Worm (Caenorhabditis elegans) whole organism, L4 larva: ENCODE measurements around the gene ZK721.4.

ENCODE experiments used
- F37D6.2 ChIP-seq: sonication (generic microtip); optimal IDR thresholded peaks from 2 replicates; lab custom pipeline; 2016; ENCODE audit warnings: mild to moderate bottlenecking, missing genetic modification characterization, missing compliant biosample characterization
- F44E2.7 ChIP-seq: fragments of 200-800 bp; sonication (Bioruptor generic); IDR thresholded peaks from 2 replicates; pipeline ENCODE4 v2.1.2; 2022; ENCODE audit warnings: missing genetic modification characterization, missing compliant biosample characterization
- F49E8.2 ChIP-seq: sonication (generic microtip); optimal IDR thresholded peaks from 2 replicates; lab custom pipeline; 2016; ENCODE audit warnings: missing compliant biosample characterization, mild to moderate bottlenecking, missing genetic modification characterization, borderline replicate concordance
- R02D3.7 ChIP-seq: fragments of 150-350 bp; sonication (generic microtip); optimal IDR thresholded peaks from 3 replicates; lab custom pipeline; 2014; ENCODE audit warnings: missing biosample characterization, missing genetic modification characterization
- T20F7.1 ChIP-seq: fragments of 200-800 bp; sonication (Bioruptor generic); optimal IDR thresholded peaks from 2 replicates; lab custom pipeline; 2018; ENCODE audit warnings: mild to moderate bottlenecking, missing genetic modification characterization, missing compliant biosample characterization
- T26A8.4 ChIP-seq: fragments of 200-800 bp; sonication (Bioruptor generic); IDR thresholded peaks from 2 replicates; pipeline ENCODE4 v1.3.6; 2022; ENCODE audit warnings: missing genetic modification characterization, missing compliant biosample characterization
- aha-1 ChIP-seq: fragments of 150-350 bp; peaks from one replicate; lab custom pipeline; 2014; ENCODE audit warnings: missing biosample characterization, missing genetic modification characterization
- ama-1 ChIP-seq: fragments of 150-350 bp; optimal IDR thresholded peaks from 2 replicates; lab custom pipeline; 2014; ENCODE audit warnings: inconsistent platforms, mixed read lengths
- ceh-20 ChIP-seq: fragments of 200-800 bp; sonication (Bioruptor generic); IDR thresholded peaks from 2 replicates; pipeline ENCODE4 v1.3.6; 2022; ENCODE audit warnings: missing genetic modification reagents, missing genetic modification characterization, missing compliant biosample characterization
- ceh-28 ChIP-seq: fragments of 150-350 bp; optimal IDR thresholded peaks from 2 replicates; lab custom pipeline; 2014; ENCODE audit warnings: missing biosample characterization, missing genetic modification reagents, missing genetic modification characterization
- ceh-32 ChIP-seq: sonication (generic microtip); optimal IDR thresholded peaks from 2 replicates; lab custom pipeline; 2016; ENCODE audit warnings: mild to moderate bottlenecking, missing genetic modification characterization, missing compliant biosample characterization; ENCODE audit not compliant: poor library complexity
- ceh-82 ChIP-seq: sonication (generic microtip); optimal IDR thresholded peaks from 2 replicates; lab custom pipeline; 2017; ENCODE audit warnings: missing biosample characterization, missing genetic modification characterization
- cey-2 ChIP-seq: sonication (generic microtip); optimal IDR thresholded peaks from 3 replicates; lab custom pipeline; 2017; ENCODE audit warnings: missing genetic modification characterization, mild to moderate bottlenecking, missing compliant biosample characterization, antibody characterized with exemption, borderline replicate concordance; ENCODE audit not compliant: insufficient read depth
- daf-16 ChIP-seq, 3 experiments: sonication (generic microtip); optimal IDR thresholded peaks; 2 replicates each; lab custom pipeline; 2016 to 2017; ENCODE audit warnings: missing genetic modification characterization in 3 of 3, missing genetic modification reagents in 3 of 3, mild to moderate bottlenecking in 2 of 3, missing compliant biosample characterization in 2 of 3, missing biosample characterization in 1 of 3, moderate library complexity in 1 of 3
- dmd-6 ChIP-seq: fragments of 200-800 bp; sonication (Bioruptor generic); IDR thresholded peaks from 2 replicates; pipeline ENCODE4 v1.3.6; 2022; ENCODE audit warnings: missing genetic modification reagents, missing genetic modification characterization, missing compliant biosample characterization
- dmd-9 ChIP-seq: fragments of 200-800 bp; sonication (Bioruptor generic); IDR thresholded peaks from 2 replicates; pipeline ENCODE4 v1.3.6; 2022; ENCODE audit warnings: missing genetic modification reagents, missing genetic modification characterization, missing compliant biosample characterization
- dpl-1 ChIP-seq: fragments of 150-350 bp; optimal IDR thresholded peaks from 2 replicates; lab custom pipeline; 2014; ENCODE audit warnings: missing biosample characterization, missing genetic modification reagents, missing genetic modification characterization
- dve-1 ChIP-seq: sonication (generic microtip); optimal IDR thresholded peaks from 2 replicates; lab custom pipeline; 2017; ENCODE audit warnings: antibody characterized with exemption, mild to moderate bottlenecking, missing genetic modification characterization, missing compliant biosample characterization; ENCODE audit not compliant: insufficient read depth
- egl-27 ChIP-seq: sonication (generic microtip); optimal IDR thresholded peaks from 3 replicates; lab custom pipeline; 2017; ENCODE audit warnings: missing biosample characterization, missing genetic modification reagents, missing genetic modification characterization
- fkh-10 ChIP-seq: fragments of 150-350 bp; optimal IDR thresholded peaks from 2 replicates; lab custom pipeline; 2014; ENCODE audit warnings: missing biosample characterization, missing genetic modification reagents, missing genetic modification characterization
- hif-1 ChIP-seq, 2 experiments: sonication (generic microtip); optimal IDR thresholded peaks; 2 replicates each; lab custom pipeline; 2016 to 2017; ENCODE audit warnings: missing compliant biosample characterization in 2 of 2, missing genetic modification characterization in 2 of 2, missing genetic modification reagents in 2 of 2, missing genotype in 2 of 2, mild to moderate bottlenecking in 1 of 2
- hlh-11 ChIP-seq: fragments of 200-800 bp; sonication (Bioruptor generic); optimal IDR thresholded peaks from 2 replicates; lab custom pipeline; 2018; ENCODE audit warnings: mild to moderate bottlenecking, missing genetic modification characterization, missing compliant biosample characterization
- hlh-30 ChIP-seq: sonication (generic microtip); optimal IDR thresholded peaks from 2 replicates; lab custom pipeline; 2017; ENCODE audit warnings: antibody characterized with exemption, mild to moderate bottlenecking, missing genetic modification characterization, missing compliant biosample characterization; ENCODE audit not compliant: insufficient read depth
- jun-1 ChIP-seq: fragments of 150-350 bp; optimal IDR thresholded peaks from 2 replicates; lab custom pipeline; 2014; ENCODE audit warnings: missing biosample characterization, missing genetic modification reagents, missing genetic modification characterization
- lim-7 ChIP-seq: fragments of 200-800 bp; sonication (Bioruptor generic); IDR thresholded peaks from 2 replicates; pipeline ENCODE4 v1.3.6; 2022; ENCODE audit warnings: missing genetic modification characterization, missing compliant biosample characterization
- lin-15B ChIP-seq: fragments of 150-350 bp; sonication (generic microtip); optimal IDR thresholded peaks from 3 replicates; lab custom pipeline; 2014; ENCODE audit warnings: missing biosample characterization, missing genetic modification characterization
- lin-38 ChIP-seq: fragments of 200-800 bp; sonication (Bioruptor generic); IDR thresholded peaks from 2 replicates; pipeline ENCODE4 v1.3.6; 2022; ENCODE audit warnings: missing genetic modification reagents, missing genetic modification characterization, missing compliant biosample characterization
- lsy-2 ChIP-seq, 2 experiments: fragments of 150-350 bp in 1 of 2; sonication (generic microtip) in 1 of 2; optimal IDR thresholded peaks; 2 replicates each; lab custom pipeline; 2014 to 2017; ENCODE audit warnings: missing biosample characterization in 2 of 2, missing genetic modification characterization in 2 of 2
- mxl-3 ChIP-seq: fragments of 200-800 bp; sonication (Bioruptor generic); optimal IDR thresholded peaks from 2 replicates; lab custom pipeline; 2018; ENCODE audit warnings: mild to moderate bottlenecking, missing genetic modification characterization, missing compliant biosample characterization
- nhr-102 ChIP-seq: sonication (generic microtip); optimal IDR thresholded peaks from 2 replicates; lab custom pipeline; 2016; ENCODE audit warnings: mild to moderate bottlenecking, missing genetic modification characterization, moderate library complexity, missing compliant biosample characterization
- nhr-111 ChIP-seq: fragments of 200-800 bp; sonication (Bioruptor generic); optimal IDR thresholded peaks from 2 replicates; lab custom pipeline; 2018; ENCODE audit warnings: mild to moderate bottlenecking, missing genetic modification characterization, missing compliant biosample characterization
- nhr-237 ChIP-seq: sonication (generic microtip); optimal IDR thresholded peaks from 2 replicates; lab custom pipeline; 2017; ENCODE audit warnings: missing biosample characterization, missing genetic modification characterization
- nhr-25 ChIP-seq: sonication (generic microtip); optimal IDR thresholded peaks from 2 replicates; lab custom pipeline; 2017; ENCODE audit warnings: missing genetic modification characterization, mild to moderate bottlenecking, missing compliant biosample characterization, antibody characterized with exemption, moderate library complexity, borderline replicate concordance; ENCODE audit not compliant: insufficient read depth
- nhr-28 ChIP-seq: fragments of 150-350 bp; optimal IDR thresholded peaks from 2 replicates; lab custom pipeline; 2014; ENCODE audit warnings: missing biosample characterization, missing genetic modification characterization
- nhr-41 ChIP-seq: fragments of 200-800 bp; sonication (Bioruptor generic); IDR thresholded peaks from 2 replicates; pipeline ENCODE4 v1.3.6; 2022; ENCODE audit warnings: missing genetic modification reagents, missing genetic modification characterization, missing compliant biosample characterization
- nhr-48 ChIP-seq: sonication (generic microtip); optimal IDR thresholded peaks from 2 replicates; lab custom pipeline; 2016; ENCODE audit warnings: mild to moderate bottlenecking, missing genetic modification characterization, missing compliant biosample characterization
- nhr-77 ChIP-seq: fragments of 150-350 bp; optimal IDR thresholded peaks from 2 replicates; lab custom pipeline; 2014; ENCODE audit warnings: missing biosample characterization, missing genetic modification characterization
- php-3 ChIP-seq: fragments of 200-800 bp; sonication (Bioruptor generic); IDR thresholded peaks from 2 replicates; pipeline ENCODE4 v1.3.6; 2022; ENCODE audit warnings: missing genetic modification reagents, missing genetic modification characterization, missing compliant biosample characterization
- pqm-1 ChIP-seq: sonication (generic microtip); optimal IDR thresholded peaks from 2 replicates; lab custom pipeline; 2017; ENCODE audit warnings: missing biosample characterization, missing genetic modification characterization
- rbr-2 ChIP-seq: sonication (generic microtip); optimal IDR thresholded peaks from 2 replicates; lab custom pipeline; 2016; ENCODE audit warnings: missing genotype, missing genetic modification characterization, missing compliant biosample characterization
- sdz-12 ChIP-seq: fragments of 200-800 bp; sonication (Bioruptor generic); optimal IDR thresholded peaks from 2 replicates; lab custom pipeline; 2018; ENCODE audit warnings: mild to moderate bottlenecking, missing genetic modification characterization, missing compliant biosample characterization
- set-16 ChIP-seq: fragments of 200-800 bp; sonication (Bioruptor generic); IDR thresholded peaks from 2 replicates; pipeline ENCODE4 v1.3.6; 2022; ENCODE audit warnings: missing genetic modification reagents, missing genetic modification characterization, missing compliant biosample characterization
- skn-1 ChIP-seq: fragments of 150-350 bp; optimal IDR thresholded peaks from 2 replicates; lab custom pipeline; 2014; ENCODE audit warnings: missing biosample characterization, missing genetic modification characterization
- spr-3 ChIP-seq: fragments of 200-800 bp; sonication (Bioruptor generic); optimal IDR thresholded peaks from 2 replicates; lab custom pipeline; 2018; ENCODE audit warnings: mild to moderate bottlenecking, missing genetic modification characterization, missing compliant biosample characterization
- tra-1 ChIP-seq: fragments of 200-800 bp; sonication (Bioruptor generic); IDR thresholded peaks from 2 replicates; pipeline ENCODE4 v1.3.6; 2022; ENCODE audit warnings: missing genetic modification reagents, missing genetic modification characterization, missing compliant biosample characterization
- unc-130 ChIP-seq: sonication (generic microtip); optimal IDR thresholded peaks from 2 replicates; lab custom pipeline; 2016; ENCODE audit warnings: missing genetic modification reagents, missing genetic modification characterization, missing compliant biosample characterization
- vab-7 ChIP-seq: fragments of 200-800 bp; sonication (Bioruptor generic); IDR thresholded peaks from 2 replicates; pipeline ENCODE4 v1.3.6; 2022; ENCODE audit warnings: missing genetic modification reagents, missing genetic modification characterization, missing compliant biosample characterization
- zag-1 ChIP-seq: fragments of 150-350 bp; optimal IDR thresholded peaks from 2 replicates; lab custom pipeline; 2014; ENCODE audit warnings: missing biosample characterization, missing genetic modification characterization

Gene ZK721.4

ce11 chrX:8820643-8821042 lies 42.0 kb downstream of the ZK721.4 start (continued):
- TF ChIP-seq F37D6.2 (tag; lab: Kevin White, UChicago) (no peak), skn-1 (tag; lab: Kevin White, UChicago) (no peak), ceh-20 (GFP tag; lab: Robert Waterston, UW) (no peak; the same call in 1 of the 2 replicates), hlh-30 (tag; lab: Kevin White, UChicago) (no peak)
- TF ChIP-seq, all 104 proteins: peak for 9

ce11 chrX:8824437-8824836 lies 45.8 kb downstream of the ZK721.4 start, which contains the start of gene ifd-1:
ifd-1 (minus strand) TSS chrX:8824448.
- TF ChIP-seq daf-16 (GFP tag; optimal IDR thresholded peaks at IDR 0.05; lab: Kevin White, UChicago), result no peak
- peak; percentile 78 for TF ChIP-seq daf-16 (tag; optimal IDR thresholded peaks at IDR 0.05; lab: Kevin White, UChicago)
- TF ChIP-seq lin-15B (tag; lab: Kevin White, UChicago), result no peak
- 0 out of 2 replicates have a peak, but pooled peaks have one; percentile 38 for TF ChIP-seq tra-1 (GFP tag; lab: Robert Waterston, UW)
- no peak for TF ChIP-seq nhr-111 (GFP tag; lab: Kevin White, UChicago)
- peak; percentile 98 for TF ChIP-seq pqm-1
- no peak for TF ChIP-seq lin-38 (GFP tag; lab: Robert Waterston, UW)
- TF ChIP-seq ceh-28 (tag; lab: Kevin White, UChicago), result no peak
- TF ChIP-seq rbr-2, result no peak
- TF ChIP-seq ceh-82 (tag; lab: Kevin White, UChicago), result no peak
- no peak for TF ChIP-seq sdz-12 (GFP tag; lab: Kevin White, UChicago)
- TF ChIP-seq nhr-102, result no peak
- no peak for TF ChIP-seq nhr-25 (tag; lab: Kevin White, UChicago)
- no peak for TF ChIP-seq nhr-237
- no peak for TF ChIP-seq F49E8.2
- TF ChIP-seq lsy-2 (tag; optimal IDR thresholded peaks at IDR 0.05; lab: Kevin White, UChicago), result peak in 1 of 2 experiments; percentile 11
- TF ChIP-seq hlh-11 (tag; lab: Kevin White, UChicago), result peak; percentile 73
- TF ChIP-seq skn-1 (tag; lab: Kevin White, UChicago), result no peak
- no peak for TF ChIP-seq T26A8.4 (GFP tag; lab: Robert Waterston, UW)
- no peak for TF ChIP-seq spr-3
- no peak for TF ChIP-seq nhr-41 (GFP tag; lab: Robert Waterston, UW)
- no peak for TF ChIP-seq F44E2.7 (GFP tag; lab: Robert Waterston, UW)
- peak; percentile 43 for TF ChIP-seq aha-1 (tag; lab: Kevin White, UChicago)
- no peak for TF ChIP-seq jun-1 (tag; lab: Kevin White, UChicago)
- peak; percentile 82 for TF ChIP-seq dve-1 (tag; lab: Kevin White, UChicago)
- no peak for TF ChIP-seq ama-1 (lab: Kevin White, UChicago)
- TF ChIP-seq egl-27 (tag; lab: Kevin White, UChicago), result no peak
- TF ChIP-seq dpl-1 (GFP tag; lab: Kevin White, UChicago), result no peak
- no peak for TF ChIP-seq fkh-10 (GFP tag; lab: Kevin White, UChicago)
- TF ChIP-seq cey-2 (tag; lab: Kevin White, UChicago), result no peak
- no peak for TF ChIP-seq set-16 (GFP tag; lab: Robert Waterston, UW)
- TF ChIP-seq ceh-32 (tag; lab: Kevin White, UChicago), result no peak
- TF ChIP-seq unc-130 (GFP tag; lab: Kevin White, UChicago), result no peak
- TF ChIP-seq hlh-30 (tag; lab: Kevin White, UChicago), result peak; percentile 23
- TF ChIP-seq lim-7, result no peak
- peak; percentile 51; the same call in 1 of the 2 replicates for TF ChIP-seq dmd-6 (GFP tag; lab: Robert Waterston, UW)
- peak; percentile 40 for TF ChIP-seq nhr-77 (tag; lab: Kevin White, UChicago)
- TF ChIP-seq T20F7.1, result no peak
- TF ChIP-seq vab-7, result no peak
- TF ChIP-seq nhr-48 (tag; lab: Kevin White, UChicago), result peak; percentile 10
- TF ChIP-seq dmd-9 (GFP tag; lab: Robert Waterston, UW), result no peak
- peak; percentile 16 for TF ChIP-seq mxl-3 (GFP tag; lab: Kevin White, UChicago)
- no peak for TF ChIP-seq R02D3.7 (tag; lab: Kevin White, UChicago)
- peak; percentile 66; the same call in 1 of the 2 replicates for TF ChIP-seq php-3 (GFP tag; lab: Robert Waterston, UW)
- no peak for TF ChIP-seq hif-1 (tag; optimal IDR thresholded peaks at IDR 0.05; lab: Kevin White, UChicago)
- no peak for TF ChIP-seq zag-1 (tag; lab: Kevin White, UChicago)
- peak; percentile 81 for TF ChIP-seq nhr-28 (tag; lab: Kevin White, UChicago)
